Worm (Caenorhabditis elegans) whole organism, late embryonic: Measurements from ENCODE around the gene droe-4.

ENCODE experiments used
- elt-2 ChIP-seq: sonication (generic microtip); optimal IDR thresholded peaks from 2 replicates; lab custom pipeline; 2016; ENCODE audit warnings: missing genetic modification reagents, missing genetic modification characterization, missing compliant biosample characterization
- npax-4 ChIP-seq: sonication (generic microtip); optimal IDR thresholded peaks from 2 replicates; lab custom pipeline; 2016; ENCODE audit warnings: missing genetic modification characterization, missing compliant biosample characterization

- TF ChIP-seq npax-4 (tag; lab: Kevin White, UChicago) (no peak), elt-2 (tag; lab: Kevin White, UChicago) (no peak)
These were observed 34.8 kb upstream of the droe-4 start for ce11 chrV:13957691-13958090.
